Worm (Caenorhabditis elegans) whole organism, late embryonic: ENCODE results near the gene K07H8.9.

Experiments used
- C38D4.7 ChIP-seq: fragments of 200-800 bp; sonication (Bioruptor generic); optimal IDR thresholded peaks from 2 replicates; lab custom pipeline; 2018; ENCODE audit warnings: mild to moderate bottlenecking, missing genetic modification characterization, moderate library complexity, missing compliant biosample characterization
- K02D7.2 ChIP-seq: sonication (generic microtip); optimal IDR thresholded peaks from 2 replicates; lab custom pipeline; 2017; ENCODE audit warnings: mild to moderate bottlenecking, missing genetic modification characterization, missing compliant biosample characterization
- ahr-1 ChIP-seq: sonication (generic microtip); optimal IDR thresholded peaks from 2 replicates; lab custom pipeline; 2016; ENCODE audit warnings: missing genetic modification characterization, missing compliant biosample characterization
- ama-1 ChIP-seq: fragments of 150-350 bp; optimal IDR thresholded peaks from 2 replicates; lab custom pipeline; 2014
- ceh-14 ChIP-seq: sonication (generic microtip); optimal IDR thresholded peaks from 2 replicates; lab custom pipeline; 2016; ENCODE audit warnings: missing genotype, missing genetic modification characterization, missing compliant biosample characterization
- ceh-2 ChIP-seq: sonication (generic microtip); optimal IDR thresholded peaks from 2 replicates; lab custom pipeline; 2016; ENCODE audit warnings: missing genotype, missing genetic modification characterization, missing compliant biosample characterization
- ceh-22 ChIP-seq: sonication (generic microtip); optimal IDR thresholded peaks from 2 replicates; lab custom pipeline; 2017; ENCODE audit warnings: missing biosample characterization, missing genetic modification characterization
- ceh-30 ChIP-seq: fragments of 150-350 bp; optimal IDR thresholded peaks from 2 replicates; lab custom pipeline; 2014; ENCODE audit warnings: missing biosample characterization, missing genetic modification characterization
- ceh-34 ChIP-seq: sonication (generic microtip); optimal IDR thresholded peaks from 2 replicates; lab custom pipeline; 2016; ENCODE audit warnings: mild to moderate bottlenecking, missing genetic modification characterization, missing compliant biosample characterization
- ceh-48 ChIP-seq: sonication (generic microtip); optimal IDR thresholded peaks from 2 replicates; lab custom pipeline; 2016; ENCODE audit warnings: missing genetic modification characterization, inconsistent platforms, missing compliant biosample characterization
- ceh-9 ChIP-seq: sonication (generic microtip); optimal IDR thresholded peaks from 2 replicates; lab custom pipeline; 2016; ENCODE audit warnings: mild to moderate bottlenecking, missing genetic modification characterization, inconsistent platforms, missing compliant biosample characterization
- che-1 ChIP-seq: sonication (generic microtip); optimal IDR thresholded peaks from 2 replicates; lab custom pipeline; 2016; ENCODE audit warnings: mild to moderate bottlenecking, missing genetic modification characterization, missing compliant biosample characterization
- elt-2 ChIP-seq: sonication (generic microtip); optimal IDR thresholded peaks from 2 replicates; lab custom pipeline; 2016; ENCODE audit warnings: missing genetic modification reagents, missing genetic modification characterization, missing compliant biosample characterization
- elt-4 ChIP-seq: sonication (generic microtip); optimal IDR thresholded peaks from 2 replicates; lab custom pipeline; 2016; ENCODE audit warnings: missing genetic modification characterization, missing compliant biosample characterization
- ets-4 ChIP-seq: sonication (generic microtip); optimal IDR thresholded peaks from 2 replicates; lab custom pipeline; 2016; ENCODE audit warnings: missing genetic modification characterization, missing compliant biosample characterization
- fax-1 ChIP-seq: sonication (generic microtip); optimal IDR thresholded peaks from 2 replicates; lab custom pipeline; 2016; ENCODE audit warnings: missing genotype, missing genetic modification characterization, missing compliant biosample characterization
- fkh-10 ChIP-seq: fragments of 150-350 bp; optimal IDR thresholded peaks from 2 replicates; lab custom pipeline; 2014; ENCODE audit warnings: missing biosample characterization, missing genetic modification reagents, missing genetic modification characterization
- gmeb-2 ChIP-seq: sonication (generic microtip); optimal IDR thresholded peaks from 2 replicates; lab custom pipeline; 2016; ENCODE audit warnings: missing genetic modification characterization, inconsistent platforms, missing compliant biosample characterization
- hlh-13 ChIP-seq: fragments of 200-800 bp; sonication (Bioruptor generic); optimal IDR thresholded peaks from 2 replicates; lab custom pipeline; 2018; ENCODE audit warnings: mild to moderate bottlenecking, missing genetic modification characterization, missing compliant biosample characterization
- hlh-15 ChIP-seq: sonication (generic microtip); optimal IDR thresholded peaks from 2 replicates; lab custom pipeline; 2016; ENCODE audit warnings: missing genetic modification characterization, missing compliant biosample characterization
- hlh-6 ChIP-seq: sonication (generic microtip); optimal IDR thresholded peaks from 2 replicates; lab custom pipeline; 2016; ENCODE audit warnings: missing genotype, missing genetic modification characterization, missing compliant biosample characterization
- lim-6 ChIP-seq: sonication (generic microtip); optimal IDR thresholded peaks from 2 replicates; lab custom pipeline; 2016; ENCODE audit warnings: missing genetic modification characterization, missing compliant biosample characterization
- madf-2 ChIP-seq: sonication (generic microtip); optimal IDR thresholded peaks from 2 replicates; lab custom pipeline; 2017; ENCODE audit warnings: missing genetic modification characterization, missing compliant biosample characterization
- nfya-1 ChIP-seq: sonication (generic microtip); optimal IDR thresholded peaks from 2 replicates; lab custom pipeline; 2017; ENCODE audit warnings: missing genetic modification characterization, mild to moderate bottlenecking, missing compliant biosample characterization, antibody characterized with exemption, moderate library complexity
- nhr-11 ChIP-seq: fragments of 150-350 bp; optimal IDR thresholded peaks from 2 replicates; lab custom pipeline; 2014; ENCODE audit warnings: missing biosample characterization, missing genetic modification characterization
- nhr-232 ChIP-seq: sonication (generic microtip); optimal IDR thresholded peaks from 2 replicates; lab custom pipeline; 2016; ENCODE audit warnings: missing genetic modification characterization, missing compliant biosample characterization
- npax-4 ChIP-seq: sonication (generic microtip); optimal IDR thresholded peaks from 2 replicates; lab custom pipeline; 2016; ENCODE audit warnings: missing genetic modification characterization, missing compliant biosample characterization
- odd-2 ChIP-seq: sonication (generic microtip); optimal IDR thresholded peaks from 2 replicates; lab custom pipeline; 2017; ENCODE audit warnings: antibody characterized with exemption, mild to moderate bottlenecking, missing genetic modification characterization, missing compliant biosample characterization
- pag-3 ChIP-seq: sonication (generic microtip); optimal IDR thresholded peaks from 2 replicates; lab custom pipeline; 2016; ENCODE audit warnings: missing compliant biosample characterization, missing genetic modification characterization, borderline replicate concordance
- pax-1 ChIP-seq: fragments of 150-350 bp; optimal IDR thresholded peaks from 2 replicates; lab custom pipeline; 2014; ENCODE audit warnings: missing biosample characterization, missing genetic modification characterization
- pha-4 ChIP-seq: fragments of 150-350 bp; optimal IDR thresholded peaks from 2 replicates; lab custom pipeline; 2018; ENCODE audit warnings: missing biosample characterization, missing genetic modification reagents, missing genetic modification characterization
- pqm-1 ChIP-seq: sonication (generic microtip); optimal IDR thresholded peaks from 2 replicates; lab custom pipeline; 2016; ENCODE audit warnings: missing genetic modification characterization, missing compliant biosample characterization
- pros-1 ChIP-seq: fragments of 150-350 bp; optimal IDR thresholded peaks from 2 replicates; lab custom pipeline; 2014; ENCODE audit warnings: missing biosample characterization, missing genetic modification reagents, missing genetic modification characterization
- ref-2 ChIP-seq: sonication (generic microtip); optimal IDR thresholded peaks from 2 replicates; lab custom pipeline; 2016; ENCODE audit warnings: missing genetic modification characterization, missing compliant biosample characterization
- rnt-1 ChIP-seq: sonication (generic microtip); optimal IDR thresholded peaks from 2 replicates; lab custom pipeline; 2016; ENCODE audit warnings: missing genetic modification characterization, missing compliant biosample characterization
- sdc-2 ChIP-seq: sonication (generic microtip); optimal IDR thresholded peaks from 2 replicates; lab custom pipeline; 2016; ENCODE audit warnings: missing genotype, missing genetic modification characterization, missing compliant biosample characterization
- sox-2 ChIP-seq: fragments of 200-800 bp; sonication (Bioruptor generic); IDR thresholded peaks from 2 replicates; pipeline ENCODE4 v1.3.6; 2022; ENCODE audit warnings: missing genetic modification reagents, missing genetic modification characterization, missing compliant biosample characterization
- sox-4 ChIP-seq: sonication (generic microtip); optimal IDR thresholded peaks from 2 replicates; lab custom pipeline; 2017; ENCODE audit warnings: mild to moderate bottlenecking, missing genetic modification characterization, inconsistent platforms, missing compliant biosample characterization
- syd-9 ChIP-seq: sonication (generic microtip); optimal IDR thresholded peaks from 2 replicates; lab custom pipeline; 2016; ENCODE audit warnings: mild to moderate bottlenecking, missing genetic modification characterization, moderate library complexity, missing compliant biosample characterization
- unc-42 ChIP-seq: sonication (generic microtip); optimal IDR thresholded peaks from 2 replicates; lab custom pipeline; 2016; ENCODE audit warnings: missing genotype, missing genetic modification characterization, missing compliant biosample characterization
- zip-5 ChIP-seq: sonication (generic microtip); optimal IDR thresholded peaks from 2 replicates; lab custom pipeline; 2016; ENCODE audit warnings: missing genetic modification characterization, missing compliant biosample characterization

Gene K07H8.9

ce11 chrIV:8252856-8253255 lies 33.4 kb downstream of the K07H8.9 start (continued):
- TF ChIP-seq K02D7.2: peak; percentile 84
- TF ChIP-seq che-1: peak; percentile 95
- TF ChIP-seq pha-4: no peak
- peak; percentile 88 for TF ChIP-seq npax-4 (tag; lab: Kevin White, UChicago)
- TF ChIP-seq nhr-232: peak; percentile 88
- peak; percentile 82 for TF ChIP-seq ahr-1 (tag; lab: Kevin White, UChicago)
- TF ChIP-seq ceh-2: peak; percentile 90
- peak; percentile 88 for TF ChIP-seq sox-2
- TF ChIP-seq ama-1 (lab: Kevin White, UChicago): no peak
- peak; percentile 88 for TF ChIP-seq zip-5
- peak; percentile 82 for TF ChIP-seq pqm-1
- TF ChIP-seq syd-9 (tag; lab: Kevin White, UChicago): peak; percentile 90
- TF ChIP-seq sdc-2 (tag; lab: Kevin White, UChicago): peak; percentile 89
- peak; percentile 95 for TF ChIP-seq ceh-34 (tag; lab: Kevin White, UChicago)
- TF ChIP-seq fax-1 (tag; lab: Kevin White, UChicago): peak; percentile 91
- TF ChIP-seq ceh-14 (tag; lab: Kevin White, UChicago): peak; percentile 89
- TF ChIP-seq fkh-10 (GFP tag; lab: Kevin White, UChicago): peak; percentile 47
- TF ChIP-seq ref-2 (tag; lab: Kevin White, UChicago): peak; percentile 94
- peak; percentile 83 for TF ChIP-seq rnt-1 (tag; lab: Kevin White, UChicago)
- TF ChIP-seq hlh-6 (tag; lab: Kevin White, UChicago): peak; percentile 96
- peak; percentile 98 for TF ChIP-seq elt-2
- TF ChIP-seq lim-6 (tag; lab: Kevin White, UChicago): peak; percentile 9
- TF ChIP-seq ceh-30: peak; percentile 53
- peak; percentile 94 for TF ChIP-seq C38D4.7 (GFP tag; lab: Kevin White, UChicago)
- TF ChIP-seq madf-2 (tag; lab: Kevin White, UChicago): peak; percentile 94
- TF ChIP-seq ets-4 (tag; lab: Kevin White, UChicago): peak; percentile 43
- peak; percentile 92 for TF ChIP-seq ceh-48 (tag; lab: Kevin White, UChicago)
- peak; percentile 33 for TF ChIP-seq ceh-22
- peak; percentile 43 for TF ChIP-seq unc-42 (tag; lab: Kevin White, UChicago)
- peak; percentile 56 for TF ChIP-seq pros-1 (tag; lab: Kevin White, UChicago)
- TF ChIP-seq pag-3 (tag; lab: Kevin White, UChicago): peak; percentile 72
- TF ChIP-seq ceh-9 (tag; lab: Kevin White, UChicago): peak; percentile 93
- TF ChIP-seq pax-1 (tag; lab: Kevin White, UChicago): no peak
- TF ChIP-seq elt-4 (tag; lab: Kevin White, UChicago): no peak
- TF ChIP-seq gmeb-2: peak; percentile 98
- TF ChIP-seq, all 69 proteins: peak for 63

DNA sequence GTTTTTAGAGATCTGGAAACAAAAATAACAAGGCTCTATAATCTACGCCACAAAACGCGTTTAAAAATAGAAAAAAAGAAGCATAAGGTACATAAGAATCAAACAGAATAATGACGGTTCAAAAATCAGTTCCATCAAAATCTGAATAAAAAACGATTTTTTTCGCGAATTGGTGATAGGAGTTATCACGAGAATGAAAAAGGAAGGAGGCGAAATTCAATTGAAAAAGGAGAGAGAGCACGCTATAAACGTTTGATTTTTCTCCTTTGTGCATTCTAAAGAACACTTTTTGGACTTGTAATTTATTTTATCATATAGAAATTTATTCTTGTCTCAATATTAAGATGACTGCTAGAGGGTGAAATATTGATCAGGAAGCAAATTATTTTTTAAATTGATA lies 34.9 kb downstream of the K07H8.9 start:
- no peak for TF ChIP-seq nhr-232
- no peak for TF ChIP-seq sox-2
- TF ChIP-seq ceh-30: no peak
- TF ChIP-seq madf-2 (tag; lab: Kevin White, UChicago): no peak
- no peak for TF ChIP-seq che-1
- TF ChIP-seq nhr-11: no peak
- TF ChIP-seq hlh-6 (tag; lab: Kevin White, UChicago): no peak

ce11 chrIV:8247341-8247740 lies 38.9 kb downstream of the K07H8.9 start:
- no peak for TF ChIP-seq zip-5
- no peak for TF ChIP-seq ahr-1 (tag; lab: Kevin White, UChicago)
- TF ChIP-seq unc-42 (tag; lab: Kevin White, UChicago): no peak
- no peak for TF ChIP-seq elt-4 (tag; lab: Kevin White, UChicago)
- TF ChIP-seq hlh-13 (GFP tag; lab: Kevin White, UChicago): no peak
- no peak for TF ChIP-seq odd-2 (tag; lab: Kevin White, UChicago)
- TF ChIP-seq, all 69 proteins: peak for 0

- no peak for TF ChIP-seq rnt-1 (tag; lab: Kevin White, UChicago)
- no peak for TF ChIP-seq unc-42 (tag; lab: Kevin White, UChicago)
- no peak for TF ChIP-seq hlh-15 (tag; lab: Kevin White, UChicago)
- no peak for TF ChIP-seq nfya-1 (tag; lab: Kevin White, UChicago)
- TF ChIP-seq sox-4: no peak
- TF ChIP-seq hlh-6 (tag; lab: Kevin White, UChicago): no peak
Measured at ce11 chrIV:8244112-8244511, 42.2 kb downstream of the K07H8.9 start, which contains the start of gene T09A12.1. Gene T09A12.1 (plus strand): TSS chrIV:8244412.
